Fruit fly (Drosophila melanogaster) whole organism, adult: ENCODE data around the gene CG13315.

ENCODE experiments used
- CG11617 ChIP-seq: fragments of 200-800 bp; sonication (Bioruptor generic); optimal IDR thresholded peaks from 2 replicates; lab custom pipeline; 2017; ENCODE audit warnings: mild to moderate bottlenecking, missing biosample characterization, missing genetic modification reagents, missing genetic modification characterization
- CG14711 ChIP-seq: fragments of 200-800 bp; sonication (Bioruptor generic); optimal IDR thresholded peaks from 2 replicates; lab custom pipeline; 2018; ENCODE audit warnings: missing biosample characterization, mild to moderate bottlenecking, missing genetic modification characterization, moderate library complexity
- kay ChIP-seq: fragments of 200-800 bp; sonication (Bioruptor generic); peaks from one replicate; lab custom pipeline; 2016; ENCODE audit warnings: missing biosample characterization, missing genetic modification characterization, borderline replicate concordance
- tj ChIP-seq: fragments of 200-800 bp; sonication (Bioruptor generic); optimal IDR thresholded peaks from 3 replicates; lab custom pipeline; 2017; ENCODE audit warnings: missing biosample characterization, mild to moderate bottlenecking, missing genetic modification characterization, moderate library complexity

DNA sequence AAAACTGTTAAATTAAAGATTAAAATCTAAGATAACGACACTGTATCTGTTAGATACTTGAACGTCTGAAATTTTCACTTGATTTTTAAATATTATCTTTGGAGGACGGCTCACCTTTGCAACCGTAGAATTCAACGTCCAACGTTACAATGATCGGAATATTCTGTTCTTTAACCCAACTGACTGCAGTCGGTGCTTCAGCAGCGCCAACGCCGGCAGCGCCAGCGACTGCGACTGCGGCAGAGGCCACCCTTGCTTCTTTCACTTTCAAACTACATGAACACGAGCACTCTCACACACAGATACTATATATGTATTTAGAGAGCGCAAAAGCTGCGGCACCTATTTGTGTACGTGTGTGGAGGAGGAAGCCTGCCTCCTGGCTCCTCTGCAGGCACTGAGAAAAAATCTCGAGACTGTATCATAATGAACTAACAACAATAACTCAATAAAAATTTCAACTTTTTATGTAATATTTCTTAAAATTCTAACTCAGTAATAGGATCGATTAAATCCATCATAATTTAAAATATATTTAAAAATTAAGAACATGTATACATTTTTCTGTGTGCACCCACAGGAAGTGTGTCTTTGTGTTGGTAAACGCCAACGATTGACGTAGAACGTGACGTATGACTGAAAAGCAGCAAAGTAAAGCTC is 39.1 kb upstream of the CG13315 start:
- peak; percentile 95 for TF ChIP-seq CG11617 (GFP tag; lab: Kevin White, UChicago)
- TF ChIP-seq CG14711 = peak; percentile 93
- TF ChIP-seq tj (GFP tag; lab: Kevin White, UChicago) = peak; percentile 77
- peak; percentile 93 for TF ChIP-seq kay (GFP tag; lab: Kevin White, UChicago)
